Fruit fly (Drosophila melanogaster): Measurements from ENCODE around the gene Cenp-C.

dm6 chr3R:8517752-8518185 is 46.1 kb upstream of the Cenp-C start, which contains the start of gene CG11737:
- no peak for TF ChIP-seq kay (GFP tag; ENCODE audit: borderline replicate concordance)
- TF ChIP-seq CG7101 (tag; optimal IDR thresholded peaks at IDR 0.05) = no peak
- TF ChIP-seq toe (GFP tag; optimal IDR thresholded peaks at IDR 0.05) = peak; percentile 34
- TF ChIP-seq CG7045 (GFP tag; optimal IDR thresholded peaks at IDR 0.05) = no peak
- no peak for TF ChIP-seq Crg-1 (GFP tag; optimal IDR thresholded peaks at IDR 0.05)

Measured in whole organism, adult.